Worm (Caenorhabditis elegans): Measurements from ENCODE around the gene ethe-1.

DNA sequence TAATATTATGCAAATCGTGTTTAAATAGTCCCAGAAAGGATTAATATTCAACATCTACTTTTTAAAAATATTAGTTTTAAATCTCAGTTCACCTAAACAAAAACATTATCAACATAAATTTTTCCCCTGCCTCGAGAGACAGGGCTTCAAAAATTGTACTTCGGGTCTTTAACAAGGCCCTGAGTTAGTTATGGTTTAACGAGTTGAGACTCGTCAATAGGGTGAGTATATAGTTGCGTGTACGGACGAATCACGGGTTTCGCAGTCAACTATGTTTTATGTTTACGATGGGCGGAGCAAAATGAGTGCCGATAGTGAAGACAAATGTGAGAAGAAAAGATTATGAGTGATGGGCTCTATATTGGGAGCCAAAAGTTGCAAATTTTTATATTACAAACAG, 3.1 kb upstream of the ethe-1 start:
- TF ChIP-seq xnd-1 (tag; optimal IDR thresholded peaks at IDR 0.05) (no peak), F57A8.1 (GFP tag; optimal IDR thresholded peaks at IDR 0.05) (no peak), chd-7 (tag; optimal IDR thresholded peaks at IDR 0.05) (no peak), tlf-1 (GFP tag; optimal IDR thresholded peaks at IDR 0.05) (no peak), ceh-58 (GFP tag; IDR thresholded peaks at IDR 0.05) (no peak), mes-4 (tag; optimal IDR thresholded peaks at IDR 0.05) (no peak), hrde-1 (tag; optimal IDR thresholded peaks at IDR 0.05; ENCODE audit: borderline replicate concordance) (no peak), D2030.7 (GFP tag; IDR thresholded peaks at IDR 0.05) (no peak; the same call in 1 of the 2 replicates)
